Worm (Caenorhabditis elegans): ENCODE data around the gene Y50D4A.6.

ce11 chrV:1154472-1155278 is 44.4 kb downstream of the Y50D4A.6 start:
- TF ChIP-seq him-1 (tag; optimal IDR thresholded peaks at IDR 0.05) (no peak), dao-5 (tag; optimal IDR thresholded peaks at IDR 0.05) (no peak)
